Worm (Caenorhabditis elegans): ENCODE data around the gene nhr-134.

nhr-134 gene

ce11 chrV:2215352-2215751 is 15.7 kb upstream of the nhr-134 start, which contains the start of gene nstp-8:
Gene nstp-8, plus strand, starts transcription at chrV:2215652.
- TF ChIP-seq ceh-82 (tag; optimal IDR thresholded peaks at IDR 0.05): no peak
- no peak for TF ChIP-seq elt-3 (tag; optimal IDR thresholded peaks at IDR 0.05)
- no peak for TF ChIP-seq blmp-1 (tag; optimal IDR thresholded peaks at IDR 0.05; ENCODE audit: insufficient read depth)
- TF ChIP-seq ztf-4 (tag; optimal IDR thresholded peaks at IDR 0.05): no peak
- no peak for TF ChIP-seq dmd-4 (tag; optimal IDR thresholded peaks at IDR 0.05)
- TF ChIP-seq crh-2 (tag; optimal IDR thresholded peaks at IDR 0.05): no peak
- TF ChIP-seq nhr-23 (tag; optimal IDR thresholded peaks at IDR 0.05): no peak
- TF ChIP-seq nhr-6 (tag; optimal IDR thresholded peaks at IDR 0.05): no peak
- TF ChIP-seq nhr-21 (tag; optimal IDR thresholded peaks at IDR 0.05): no peak
- TF ChIP-seq peb-1 (tag; optimal IDR thresholded peaks at IDR 0.05): no peak
- no peak for TF ChIP-seq zag-1 (tag; optimal IDR thresholded peaks at IDR 0.05)
- TF ChIP-seq lsy-2 (tag; optimal IDR thresholded peaks at IDR 0.05): no peak
- TF ChIP-seq F13H6.1 (tag; optimal IDR thresholded peaks at IDR 0.05): no peak
- no peak for TF ChIP-seq unc-55 (GFP tag; optimal IDR thresholded peaks at IDR 0.05)
- no peak for TF ChIP-seq ztf-11 (tag; optimal IDR thresholded peaks at IDR 0.05)

DNA sequence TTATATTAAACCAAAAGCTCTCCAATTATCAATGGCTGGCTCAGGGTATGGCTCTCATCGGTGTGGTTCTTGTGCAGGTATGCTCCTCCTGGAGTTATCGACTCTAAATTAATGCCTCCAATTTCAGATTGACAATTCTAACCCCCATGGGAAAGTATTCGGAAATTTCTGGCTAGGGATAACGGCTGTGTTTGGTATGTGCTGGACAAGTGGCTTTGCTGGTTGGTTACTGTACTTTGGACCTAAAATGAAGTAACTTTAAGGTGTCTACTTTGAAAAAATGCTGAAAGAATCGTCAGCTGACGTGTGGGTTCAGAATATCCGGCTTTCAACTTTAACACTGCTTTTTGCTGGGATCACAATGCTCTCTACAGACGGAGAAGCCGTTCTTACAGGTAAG is 14.1 kb upstream of the nhr-134 start:
- TF ChIP-seq ztf-11 (tag; optimal IDR thresholded peaks at IDR 0.05) (no peak), peb-1 (tag; optimal IDR thresholded peaks at IDR 0.05) (no peak), blmp-1 (tag; optimal IDR thresholded peaks at IDR 0.05; ENCODE audit: insufficient read depth) (no peak), ama-1 (optimal IDR thresholded peaks at IDR 0.05) (no peak), snpc-4 (tag; optimal IDR thresholded peaks at IDR 0.05) (no peak), mdl-1 (tag; optimal IDR thresholded peaks at IDR 0.05) (no peak), unc-55 (GFP tag; optimal IDR thresholded peaks at IDR 0.05) (no peak), nhr-25 (tag; optimal IDR thresholded peaks at IDR 0.05) (no peak), nhr-11 (tag; optimal IDR thresholded peaks at IDR 0.05) (no peak), ztf-1 (GFP tag; conservative IDR thresholded peaks at IDR 0.05) (no peak), lin-11 (tag; optimal IDR thresholded peaks at IDR 0.05) (no peak), R02D3.7 (tag; optimal IDR thresholded peaks at IDR 0.05) (no peak), crh-2 (tag; optimal IDR thresholded peaks at IDR 0.05) (no peak), Y55F3AM.14 (GFP tag; optimal IDR thresholded peaks at IDR 0.05) (no peak), unc-39 (tag; optimal IDR thresholded peaks at IDR 0.05) (no peak)

ce11 chrV:2218803-2219202 is 12.2 kb upstream of the nhr-134 start, which contains the start of gene nhr-56:
Gene nhr-56, plus strand, starts transcription at chrV:2219004.
- TF ChIP-seq nhr-21 (tag; optimal IDR thresholded peaks at IDR 0.05): no peak
- peak; percentile 26 for TF ChIP-seq C34F6.9 (tag; optimal IDR thresholded peaks at IDR 0.05)
- TF ChIP-seq sem-4 (tag; optimal IDR thresholded peaks at IDR 0.05): no peak
- TF ChIP-seq crh-2 (tag; optimal IDR thresholded peaks at IDR 0.05): peak; percentile 59
- peak; percentile 79 for TF ChIP-seq sma-9 (GFP tag; optimal IDR thresholded peaks at IDR 0.05)
- no peak for TF ChIP-seq sma-9 (tag; optimal IDR thresholded peaks at IDR 0.05)
- TF ChIP-seq nhr-12 (tag; optimal IDR thresholded peaks at IDR 0.05): no peak
- TF ChIP-seq lin-11 (tag; optimal IDR thresholded peaks at IDR 0.05): no peak
- TF ChIP-seq ceh-16 (tag; optimal IDR thresholded peaks at IDR 0.05): no peak
- TF ChIP-seq lsy-2 (tag; optimal IDR thresholded peaks at IDR 0.05): peak in 1 of 2 experiments; percentile 47
- no peak for TF ChIP-seq snpc-4 (tag; optimal IDR thresholded peaks at IDR 0.05)
- TF ChIP-seq sma-3 (GFP tag; optimal IDR thresholded peaks at IDR 0.05): no peak
- no peak for TF ChIP-seq ama-1 (optimal IDR thresholded peaks at IDR 0.05)
- no peak for TF ChIP-seq mdl-1 (tag; optimal IDR thresholded peaks at IDR 0.05)
- TF ChIP-seq F13H6.1 (tag; optimal IDR thresholded peaks at IDR 0.05): peak; percentile 25
- no peak for TF ChIP-seq skn-1 (tag; optimal IDR thresholded peaks at IDR 0.05)
- TF ChIP-seq R02D3.7 (tag; optimal IDR thresholded peaks at IDR 0.05): no peak
- no peak for TF ChIP-seq dmd-4 (tag; optimal IDR thresholded peaks at IDR 0.05)
- TF ChIP-seq egl-27 (tag; optimal IDR thresholded peaks at IDR 0.05): no peak
- TF ChIP-seq unc-62 (GFP tag; optimal IDR thresholded peaks at IDR 0.05): no peak
- no peak for TF ChIP-seq nhr-77 (tag; optimal IDR thresholded peaks at IDR 0.05)
- no peak for TF ChIP-seq nhr-10 (tag; optimal IDR thresholded peaks at IDR 0.05)
- no peak for TF ChIP-seq elt-1 (tag; optimal IDR thresholded peaks at IDR 0.05)
- peak; percentile 71 for TF ChIP-seq fos-1 (tag; optimal IDR thresholded peaks at IDR 0.05)
- peak; percentile 67 for TF ChIP-seq gmeb-1 (tag; optimal IDR thresholded peaks at IDR 0.05)
- no peak for TF ChIP-seq mab-5 (tag; optimal IDR thresholded peaks at IDR 0.05)
- no peak for TF ChIP-seq nhr-237 (tag; optimal IDR thresholded peaks at IDR 0.05)
- TF ChIP-seq nhr-23 (tag; optimal IDR thresholded peaks at IDR 0.05): no peak
- no peak for TF ChIP-seq ztf-11 (tag; optimal IDR thresholded peaks at IDR 0.05)
- no peak for TF ChIP-seq nhr-11 (tag; optimal IDR thresholded peaks at IDR 0.05)
- TF ChIP-seq mbf-1 (tag; optimal IDR thresholded peaks at IDR 0.05): no peak
- no peak for TF ChIP-seq ztf-4 (tag; optimal IDR thresholded peaks at IDR 0.05)
- no peak for TF ChIP-seq ztf-1 (GFP tag; conservative IDR thresholded peaks at IDR 0.05)
- TF ChIP-seq alr-1 (tag; optimal IDR thresholded peaks at IDR 0.05): no peak
- no peak for TF ChIP-seq Y55F3AM.14 (GFP tag; optimal IDR thresholded peaks at IDR 0.05)
- no peak for TF ChIP-seq aly-2 (tag; optimal IDR thresholded peaks at IDR 0.05)
- no peak for TF ChIP-seq lin-13 (GFP tag; optimal IDR thresholded peaks at IDR 0.05)
- TF ChIP-seq nhr-25 (tag; optimal IDR thresholded peaks at IDR 0.05): peak; percentile 31
- no peak for TF ChIP-seq nhr-6 (tag; optimal IDR thresholded peaks at IDR 0.05)
- no peak for TF ChIP-seq ZK546.5 (tag; optimal IDR thresholded peaks at IDR 0.05)
- TF ChIP-seq unc-39 (tag; optimal IDR thresholded peaks at IDR 0.05): no peak
- no peak for TF ChIP-seq lin-39 (tag; optimal IDR thresholded peaks at IDR 0.05)
- TF ChIP-seq zag-1 (tag; optimal IDR thresholded peaks at IDR 0.05): no peak
- no peak for TF ChIP-seq blmp-1 (tag; optimal IDR thresholded peaks at IDR 0.05; ENCODE audit: insufficient read depth)
- TF ChIP-seq peb-1 (tag; optimal IDR thresholded peaks at IDR 0.05): no peak
